Worm (Caenorhabditis elegans): ENCODE measurements around the gene btb-20.
A peak's percentile ranks its signal among the peaks of the same experiment; 100 is the strongest.

Gene btb-20

ce11 chrII:14483813-14484212 is 39.5 kb downstream of the btb-20 start:
- TF ChIP-seq ztf-4 (tag; optimal IDR thresholded peaks at IDR 0.05) (no peak), pha-4 (tag; optimal IDR thresholded peaks at IDR 0.05) (peak; percentile 16)

- TF ChIP-seq nhr-23 (tag; optimal IDR thresholded peaks at IDR 0.05) (peak; percentile 43), zag-1 (tag; optimal IDR thresholded peaks at IDR 0.05) (no peak), nhr-25 (tag; optimal IDR thresholded peaks at IDR 0.05) (peak; percentile 50)
These were observed 42.5 kb downstream of the btb-20 start for ce11 chrII:14480772-14481171.

- no peak for TF ChIP-seq nhr-67 (tag; optimal IDR thresholded peaks at IDR 0.05)
- no peak for TF ChIP-seq tbx-2 (tag; optimal IDR thresholded peaks at IDR 0.05)
- TF ChIP-seq nhr-11 (tag; optimal IDR thresholded peaks at IDR 0.05) = no peak
- TF ChIP-seq nhr-28 (tag; optimal IDR thresholded peaks at IDR 0.05) = no peak
- TF ChIP-seq unc-39 (tag; optimal IDR thresholded peaks at IDR 0.05) = no peak
- no peak for TF ChIP-seq ztf-4 (tag; optimal IDR thresholded peaks at IDR 0.05)
- TF ChIP-seq fos-1 (tag; optimal IDR thresholded peaks at IDR 0.05) = no peak
- TF ChIP-seq sea-2 (GFP tag; optimal IDR thresholded peaks at IDR 0.05) = no peak
- no peak for TF ChIP-seq ama-1 (optimal IDR thresholded peaks at IDR 0.05)
- TF ChIP-seq jun-1 (tag; optimal IDR thresholded peaks at IDR 0.05) = no peak
- no peak for TF ChIP-seq daf-12 (tag; optimal IDR thresholded peaks at IDR 0.05)
- TF ChIP-seq ZK546.5 (tag; optimal IDR thresholded peaks at IDR 0.05) = no peak
- TF ChIP-seq nhr-23 (tag; optimal IDR thresholded peaks at IDR 0.05) = no peak
- TF ChIP-seq lsy-12 (tag; optimal IDR thresholded peaks at IDR 0.05) = no peak
- no peak for TF ChIP-seq ceh-16 (tag; optimal IDR thresholded peaks at IDR 0.05)
- no peak for TF ChIP-seq elt-3 (tag; optimal IDR thresholded peaks at IDR 0.05)
These were observed 43.6 kb downstream of the btb-20 start, which contains the start of gene C13B4.1 for ce11 chrII:14479583-14480245. TSS of gene C13B4.1 (minus strand) at chrII:14479633.

ce11 chrII:14474700-14475099 is 48.6 kb downstream of the btb-20 start:
- TF ChIP-seq hmg-11 (tag; optimal IDR thresholded peaks at IDR 0.05) (peak; percentile 17), pha-4 (tag; optimal IDR thresholded peaks at IDR 0.05) (peak; percentile 50), elt-2 (tag; optimal IDR thresholded peaks at IDR 0.05) (peak; percentile 1), unc-39 (tag; optimal IDR thresholded peaks at IDR 0.05) (no peak), nhr-43 (tag; optimal IDR thresholded peaks at IDR 0.05; ENCODE audit: poor library complexity, severe bottlenecking) (peak; percentile 21)

All from whole organism, L3 larva.